Worm (Caenorhabditis elegans) whole organism, late embryonic: ENCODE measurements around the gene str-106.

Experiments used
- C38D4.7 ChIP-seq: fragments of 200-800 bp; sonication (Bioruptor generic); optimal IDR thresholded peaks from 2 replicates; lab custom pipeline; 2018; ENCODE audit warnings: mild to moderate bottlenecking, missing genetic modification characterization, moderate library complexity, missing compliant biosample characterization
- ceh-9 ChIP-seq: sonication (generic microtip); optimal IDR thresholded peaks from 2 replicates; lab custom pipeline; 2016; ENCODE audit warnings: mild to moderate bottlenecking, missing genetic modification characterization, inconsistent platforms, missing compliant biosample characterization
- dmd-4 ChIP-seq: sonication (generic microtip); optimal IDR thresholded peaks from 2 replicates; lab custom pipeline; 2016; ENCODE audit warnings: borderline replicate concordance, missing genetic modification characterization, missing compliant biosample characterization
- hlh-30 ChIP-seq: sonication (generic microtip); optimal IDR thresholded peaks from 2 replicates; lab custom pipeline; 2017; ENCODE audit warnings: antibody characterized with exemption, missing genetic modification characterization, missing compliant biosample characterization; ENCODE audit not compliant: insufficient read depth
- madf-2 ChIP-seq: sonication (generic microtip); optimal IDR thresholded peaks from 2 replicates; lab custom pipeline; 2017; ENCODE audit warnings: missing genetic modification characterization, missing compliant biosample characterization
- npax-4 ChIP-seq: sonication (generic microtip); optimal IDR thresholded peaks from 2 replicates; lab custom pipeline; 2016; ENCODE audit warnings: missing genetic modification characterization, missing compliant biosample characterization
- syd-9 ChIP-seq: sonication (generic microtip); optimal IDR thresholded peaks from 2 replicates; lab custom pipeline; 2016; ENCODE audit warnings: mild to moderate bottlenecking, missing genetic modification characterization, moderate library complexity, missing compliant biosample characterization
- ttx-3 ChIP-seq: sonication (generic microtip); optimal IDR thresholded peaks from 2 replicates; lab custom pipeline; 2016; ENCODE audit warnings: missing genetic modification reagents, missing genetic modification characterization, missing compliant biosample characterization

DNA sequence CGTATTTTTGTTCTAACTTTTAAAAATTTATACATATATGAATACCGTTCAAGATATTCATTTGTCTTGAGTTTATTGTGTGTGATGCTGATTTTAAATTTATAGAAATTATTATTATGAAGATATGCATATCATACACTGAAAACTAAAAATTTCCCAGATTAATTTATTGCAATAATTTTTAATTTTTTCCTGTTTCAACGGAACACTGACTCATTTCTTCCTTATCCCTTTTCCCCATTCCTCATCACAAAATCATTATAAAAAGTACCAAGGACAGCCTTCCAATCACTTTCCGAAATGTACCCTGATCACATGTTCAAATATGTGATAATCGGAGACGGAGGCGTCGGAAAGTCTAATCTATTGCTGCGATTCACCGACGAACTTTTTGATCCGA is 14.2 kb downstream of the str-106 start, which contains the start of gene rabr-4:
- no peak for TF ChIP-seq ceh-9 (tag; lab: Kevin White, UChicago)
- no peak for TF ChIP-seq npax-4 (tag; lab: Kevin White, UChicago)
- TF ChIP-seq ttx-3: no peak
- TF ChIP-seq dmd-4 (tag; lab: Kevin White, UChicago): no peak
- TF ChIP-seq hlh-30: no peak
- TF ChIP-seq C38D4.7 (GFP tag; lab: Kevin White, UChicago): no peak
- TF ChIP-seq syd-9 (tag; lab: Kevin White, UChicago): no peak
- TF ChIP-seq madf-2 (tag; lab: Kevin White, UChicago): no peak
